Worm (Caenorhabditis elegans): Measurements from ENCODE around the gene ZK897.10.

Gene ZK897.10

ce11 chrIV:12771414-12771813 lies 6.3 kb downstream of the ZK897.10 start:
- TF ChIP-seq unc-62 (GFP tag; optimal IDR thresholded peaks at IDR 0.05), result no peak

- TF ChIP-seq unc-62 (GFP tag; optimal IDR thresholded peaks at IDR 0.05), result no peak
Measured at ce11 chrIV:12773519-12773918, 8.4 kb downstream of the ZK897.10 start, which contains the start of gene unc-31. Gene unc-31, plus strand, starts transcription at chrIV:12773867.

ce11 chrIV:12780980-12781379 lies 15.8 kb downstream of the ZK897.10 start:
- no peak for TF ChIP-seq unc-62 (GFP tag; optimal IDR thresholded peaks at IDR 0.05)

ce11 chrIV:12781804-12782449 lies 16.8 kb downstream of the ZK897.10 start:
- TF ChIP-seq unc-62 (GFP tag; optimal IDR thresholded peaks at IDR 0.05), result no peak

ce11 chrIV:12783165-12783564 lies 18.0 kb downstream of the ZK897.10 start:
- no peak for TF ChIP-seq unc-62 (GFP tag; optimal IDR thresholded peaks at IDR 0.05)

ce11 chrIV:12785988-12786387 lies 20.8 kb downstream of the ZK897.10 start:
- TF ChIP-seq unc-62 (GFP tag; optimal IDR thresholded peaks at IDR 0.05), result no peak

- TF ChIP-seq unc-62 (GFP tag; optimal IDR thresholded peaks at IDR 0.05), result no peak
Measured at ce11 chrIV:12789088-12789487, 23.9 kb downstream of the ZK897.10 start, which contains the start of gene F07C6.3. Gene F07C6.3, plus strand, starts transcription at chrIV:12789235.

- TF ChIP-seq unc-62 (GFP tag; optimal IDR thresholded peaks at IDR 0.05), result no peak
Measured at ce11 chrIV:12790871-12791270, 25.7 kb downstream of the ZK897.10 start, which contains the start of gene F07C6.2. Gene F07C6.2, plus strand, starts transcription at chrIV:12791171.

- TF ChIP-seq unc-62 (GFP tag; optimal IDR thresholded peaks at IDR 0.05), result no peak
Measured at ce11 chrIV:12792494-12792893, 27.3 kb downstream of the ZK897.10 start, which contains the start of gene F07C6.6. Gene F07C6.6, plus strand, starts transcription at chrIV:12792794.

- TF ChIP-seq unc-62 (GFP tag; optimal IDR thresholded peaks at IDR 0.05), result no peak
Measured at ce11 chrIV:12793621-12794020, 28.5 kb downstream of the ZK897.10 start, which contains the start of gene pin-2. Gene pin-2, plus strand, starts transcription at chrIV:12793847.

- TF ChIP-seq unc-62 (GFP tag; optimal IDR thresholded peaks at IDR 0.05), result no peak
Measured at ce11 chrIV:12795371-12795936, 30.3 kb downstream of the ZK897.10 start.

- no peak for TF ChIP-seq unc-62 (GFP tag; optimal IDR thresholded peaks at IDR 0.05)
Measured at ce11 chrIV:12796811-12797210, 31.7 kb downstream of the ZK897.10 start.

- TF ChIP-seq unc-62 (GFP tag; optimal IDR thresholded peaks at IDR 0.05), result no peak
Measured at ce11 chrIV:12805595-12805994, 40.4 kb downstream of the ZK897.10 start, which contains the start of gene F07C6.4. Gene F07C6.4, plus strand, starts transcription at chrIV:12805924.

- no peak for TF ChIP-seq unc-62 (GFP tag; optimal IDR thresholded peaks at IDR 0.05)
Measured at ce11 chrIV:12811554-12811953, 46.4 kb downstream of the ZK897.10 start.

- TF ChIP-seq unc-62 (GFP tag; optimal IDR thresholded peaks at IDR 0.05), result no peak
Measured at ce11 chrIV:12813822-12814221, 48.7 kb downstream of the ZK897.10 start.
